Fruit fly (Drosophila melanogaster): ENCODE data around the gene strat.

Gene strat

dm6 chr2L:8361204-8361952, 41.2 kb downstream of the strat start (continued):
- no peak for TF ChIP-seq CG9215 (GFP tag; IDR thresholded peaks at IDR 0.05)
- no peak for TF ChIP-seq Taf1 (GFP tag; IDR thresholded peaks at IDR 0.05)
- no peak for TF ChIP-seq ems (GFP tag; optimal IDR thresholded peaks at IDR 0.05)
- no peak for TF ChIP-seq trh (GFP tag; optimal IDR thresholded peaks at IDR 0.05)
- no peak for TF ChIP-seq CG1832 (GFP tag; optimal IDR thresholded peaks at IDR 0.05)
- no peak for TF ChIP-seq CG6254 (GFP tag; optimal IDR thresholded peaks at IDR 0.05)
- TF ChIP-seq gcm (GFP tag; optimal IDR thresholded peaks at IDR 0.05), result no peak
- no peak for TF ChIP-seq CG12391 (tag; optimal IDR thresholded peaks at IDR 0.05)
- peak; percentile 15 for TF ChIP-seq pho (GFP tag; optimal IDR thresholded peaks at IDR 0.05)
- peak; percentile 49 for TF ChIP-seq lab (GFP tag; optimal IDR thresholded peaks at IDR 0.05)
- peak; percentile 55 for TF ChIP-seq dmrt99B (tag; optimal IDR thresholded peaks at IDR 0.05)
- peak; percentile 38; the same call in 1 of the 3 replicates for TF ChIP-seq CG2199 (GFP tag; IDR thresholded peaks at IDR 0.05)
- TF ChIP-seq CG14667 (GFP tag; IDR thresholded peaks at IDR 0.05), result no peak
- TF ChIP-seq org-1 (GFP tag; optimal IDR thresholded peaks at IDR 0.05), result peak; percentile 6
- TF ChIP-seq CG4707 (GFP tag; optimal IDR thresholded peaks at IDR 0.05), result no peak
- TF ChIP-seq usp (GFP tag; optimal IDR thresholded peaks at IDR 0.05), result no peak
- no peak for TF ChIP-seq CG3838 (GFP tag; optimal IDR thresholded peaks at IDR 0.05)
- no peak for TF ChIP-seq CG12942 (GFP tag; optimal IDR thresholded peaks at IDR 0.05)
- no peak for TF ChIP-seq CG9932 (GFP tag; IDR thresholded peaks at IDR 0.05)
- TF ChIP-seq ewg (GFP tag; optimal IDR thresholded peaks at IDR 0.05), result no peak
- TF ChIP-seq row (GFP tag; IDR thresholded peaks at IDR 0.05), result peak; percentile 41; the same call in 2 of the 3 replicates
- TF ChIP-seq zfh1 (GFP tag; IDR thresholded peaks at IDR 0.05), result no peak
- peak; percentile 16 for TF ChIP-seq CG10209 (GFP tag; optimal IDR thresholded peaks at IDR 0.05)
- peak; percentile 17 for TF ChIP-seq Ssrp (tag; optimal IDR thresholded peaks at IDR 0.05)
- TF ChIP-seq phol (tag; optimal IDR thresholded peaks at IDR 0.05), result peak; percentile 40
- TF ChIP-seq CG2116 (GFP tag; optimal IDR thresholded peaks at IDR 0.05), result no peak
- no peak for TF ChIP-seq CG7271 (tag; optimal IDR thresholded peaks at IDR 0.05)
- no peak for TF ChIP-seq sug (tag; optimal IDR thresholded peaks at IDR 0.05)
- peak; percentile 35; the same call in 2 of the 3 replicates for TF ChIP-seq CG17361 (GFP tag; IDR thresholded peaks at IDR 0.05)
- no peak for TF ChIP-seq tx (GFP tag; optimal IDR thresholded peaks at IDR 0.05)
- peak; percentile 13 for TF ChIP-seq CG12299 (tag; optimal IDR thresholded peaks at IDR 0.05)
- no peak for TF ChIP-seq Antp (GFP tag; optimal IDR thresholded peaks at IDR 0.05)
- TF ChIP-seq Aef1 (GFP tag; IDR thresholded peaks at IDR 0.05), result no peak

- TF ChIP-seq ham (GFP tag; IDR thresholded peaks at IDR 0.05) (no peak), CG13424 (tag; optimal IDR thresholded peaks at IDR 0.05) (peak; percentile 78), CG11560 (tag; IDR thresholded peaks at IDR 0.05) (peak; percentile 63; the same call in 2 of the 3 replicates), az2 (GFP tag; optimal IDR thresholded peaks at IDR 0.05) (peak; percentile 70), CG6854 (GFP tag; optimal IDR thresholded peaks at IDR 0.05) (peak; percentile 60), CG8765 (GFP tag; IDR thresholded peaks at IDR 0.05) (no peak), CG7963 (GFP tag; IDR thresholded peaks at IDR 0.05; ENCODE audit: partially characterized antibody) (no peak), Bgb (GFP tag; IDR thresholded peaks at IDR 0.05; ENCODE audit: partially characterized antibody) (peak; percentile 38; the same call in 1 of the 2 replicates), CG18262 (tag; optimal IDR thresholded peaks at IDR 0.05) (peak; percentile 74), ttk (GFP tag; IDR thresholded peaks at IDR 0.05) (peak; percentile 72), Ssrp (tag; optimal IDR thresholded peaks at IDR 0.05) (peak; percentile 61), Dad (GFP tag; optimal IDR thresholded peaks at IDR 0.05) (peak; percentile 61), Fer2 (tag; optimal IDR thresholded peaks at IDR 0.05) (peak; percentile 58), gfzf (GFP tag; optimal IDR thresholded peaks at IDR 0.05) (no peak), CG10565 (GFP tag; optimal IDR thresholded peaks at IDR 0.05) (no peak), bbx (GFP tag; IDR thresholded peaks at IDR 0.05; ENCODE audit: partially characterized antibody) (peak; percentile 48; the same call in 1 of the 2 replicates), sim (GFP tag; IDR thresholded peaks at IDR 0.05) (peak; percentile 57), Hr3 (GFP tag; optimal IDR thresholded peaks at IDR 0.05) (peak; percentile 62)
Measured at dm6 chr2L:8362273-8362954, 42.3 kb downstream of the strat start, which contains the start of gene CG7627. Gene CG7627 (minus strand): TSS chr2L:8362469.

All from whole organism, embryonic.